Fruit fly (Drosophila melanogaster) whole organism, embryonic: ENCODE results near the gene CG46440.

Experiments
- Adf1 ChIP-seq: fragments of 200-800 bp; sonication (Bioruptor generic); IDR thresholded peaks from 2 replicates; pipeline ENCODE4 v1.3.6; 2022; ENCODE audit warnings: missing biosample characterization, missing genetic modification characterization
- Aef1 ChIP-seq: fragments of 200-800 bp; sonication (Bioruptor generic); IDR thresholded peaks from 3 replicates; pipeline ENCODE4 v1.3.6; 2022; ENCODE audit warnings: missing biosample characterization, missing genetic modification characterization
- Awh ChIP-seq: fragments of 200-800 bp; sonication (Bioruptor generic); IDR thresholded peaks from 2 replicates; pipeline ENCODE4, ENCODE4 v1.3.6; 2022; ENCODE audit warnings: missing biosample characterization, missing genetic modification characterization
- CG10431 ChIP-seq: fragments of 200-800 bp; sonication (Bioruptor generic); optimal IDR thresholded peaks from 3 replicates; lab custom pipeline; 2018; ENCODE audit warnings: missing biosample characterization, mild to moderate bottlenecking, missing genetic modification characterization
- CG11085 ChIP-seq: fragments of 200-800 bp; sonication (Bioruptor generic); IDR thresholded peaks from 2 replicates; pipeline ENCODE4 v1.3.6; 2022; ENCODE audit warnings: missing biosample characterization, missing genetic modification characterization
- CG12071 ChIP-seq: fragments of 200-800 bp; sonication (Bioruptor generic); optimal IDR thresholded peaks from 3 replicates; lab custom pipeline; 2018; ENCODE audit warnings: missing biosample characterization, mild to moderate bottlenecking, missing genetic modification characterization
- CG12104 ChIP-seq: fragments of 200-800 bp; sonication (Bioruptor generic); optimal IDR thresholded peaks from 3 replicates; lab custom pipeline; 2016; ENCODE audit warnings: missing biosample characterization, missing genetic modification characterization
- CG12942 ChIP-seq: fragments of 200-800 bp; sonication (Bioruptor generic); optimal IDR thresholded peaks from 3 replicates; lab custom pipeline; 2016; ENCODE audit warnings: missing biosample characterization, missing genetic modification characterization
- CG13287 ChIP-seq: fragments of 200-800 bp; sonication (Bioruptor generic); IDR thresholded peaks from 2 replicates; pipeline ENCODE4 v1.3.6; 2022; ENCODE audit warnings: missing biosample characterization, missing genetic modification characterization; ENCODE audit not compliant: partially characterized antibody
- CG15011 ChIP-seq: fragments of 200-800 bp; sonication (Bioruptor generic); optimal IDR thresholded peaks from 3 replicates; lab custom pipeline; 2018; ENCODE audit warnings: missing biosample characterization, mild to moderate bottlenecking, missing genetic modification characterization
- CG16863 ChIP-seq: fragments of 200-800 bp; sonication (Bioruptor generic); optimal IDR thresholded peaks from 3 replicates; lab custom pipeline; 2016; ENCODE audit warnings: missing biosample characterization, missing genetic modification characterization
- CG17359 ChIP-seq: fragments of 200-800 bp; sonication (Bioruptor generic); optimal IDR thresholded peaks from 3 replicates; lab custom pipeline; 2018; ENCODE audit warnings: missing biosample characterization, mild to moderate bottlenecking, missing genetic modification characterization, moderate library complexity
- CG18476 ChIP-seq: fragments of 200-800 bp; sonication (Bioruptor generic); optimal IDR thresholded peaks from 2 replicates; lab custom pipeline; 2016; ENCODE audit warnings: missing biosample characterization, mild to moderate bottlenecking, missing genetic modification characterization
- CG18764 ChIP-seq: fragments of 200-800 bp; sonication (Bioruptor generic); optimal IDR thresholded peaks from 3 replicates; lab custom pipeline; 2016; ENCODE audit warnings: missing biosample characterization, missing genetic modification characterization
- CG2678 ChIP-seq: fragments of 200-800 bp; sonication (Bioruptor generic); optimal IDR thresholded peaks from 3 replicates; lab custom pipeline; 2019; ENCODE audit warnings: missing biosample characterization, mild to moderate bottlenecking, missing genetic modification characterization, moderate library complexity
- CG32532 ChIP-seq: fragments of 200-800 bp; sonication (Bioruptor generic); IDR thresholded peaks from 2 replicates; pipeline ENCODE4 v1.3.6; 2022; ENCODE audit warnings: missing biosample characterization, missing genetic modification characterization
- CG3847 ChIP-seq: fragments of 200-800 bp; sonication (Bioruptor generic); IDR thresholded peaks from 2 replicates; pipeline ENCODE4 v1.3.6; 2022; ENCODE audit warnings: missing biosample characterization, missing genetic modification characterization
- CG5245 ChIP-seq: fragments of 200-800 bp; sonication (Bioruptor generic); optimal IDR thresholded peaks from 3 replicates; lab custom pipeline; 2016; ENCODE audit warnings: missing biosample characterization, missing genetic modification characterization
- CG6272 ChIP-seq: fragments of 200-800 bp; sonication (Bioruptor generic); IDR thresholded peaks from 2 replicates; pipeline ENCODE4 v1.3.6; 2022; ENCODE audit warnings: missing biosample characterization, missing genetic modification characterization
- CG6791 ChIP-seq: fragments of 200-800 bp; sonication (Bioruptor generic); IDR thresholded peaks from 3 replicates; pipeline ENCODE4 v1.3.6; 2022; ENCODE audit warnings: missing biosample characterization, missing genetic modification characterization; ENCODE audit not compliant: partially characterized antibody
- CG8281 ChIP-seq: fragments of 200-800 bp; sonication (Bioruptor generic); optimal IDR thresholded peaks from 2 replicates; lab custom pipeline; 2018; ENCODE audit warnings: missing biosample characterization, mild to moderate bottlenecking, missing genetic modification characterization, moderate library complexity
- CG8359 ChIP-seq: fragments of 200-800 bp; sonication (Bioruptor generic); optimal IDR thresholded peaks from 2 replicates; lab custom pipeline; 2017; ENCODE audit warnings: missing biosample characterization, mild to moderate bottlenecking, missing genetic modification characterization, borderline replicate concordance
- Chrac-16 ChIP-seq: fragments of 200-800 bp; sonication (Bioruptor generic); optimal IDR thresholded peaks from 3 replicates; lab custom pipeline; 2016; ENCODE audit warnings: missing biosample characterization, missing genetic modification characterization
- Fer2 ChIP-seq: fragments of 200-800 bp; sonication (Bioruptor generic); optimal IDR thresholded peaks from 2 replicates; lab custom pipeline; 2018; ENCODE audit warnings: missing biosample characterization, mild to moderate bottlenecking, missing genetic modification characterization, moderate library complexity
- Hand ChIP-seq: fragments of 200-800 bp; sonication (Bioruptor generic); optimal IDR thresholded peaks from 2 replicates; lab custom pipeline; 2017; ENCODE audit warnings: mild to moderate bottlenecking, missing biosample characterization, missing genetic modification reagents, missing genetic modification characterization
- MESR4 ChIP-seq: fragments of 200-800 bp; sonication (Bioruptor generic); optimal IDR thresholded peaks from 2 replicates; lab custom pipeline; 2018; ENCODE audit warnings: missing biosample characterization, mild to moderate bottlenecking, missing genetic modification characterization, moderate library complexity
- NFAT ChIP-seq: fragments of 200-800 bp; sonication (Bioruptor generic); IDR thresholded peaks from 2 replicates; pipeline ENCODE4 v1.3.6; 2022; ENCODE audit warnings: missing biosample characterization, missing genetic modification characterization
- Ptx1 ChIP-seq: fragments of 200-800 bp; sonication (Bioruptor generic); IDR thresholded peaks from 2 replicates; pipeline ENCODE4 v1.3.6; 2022; ENCODE audit warnings: missing biosample characterization, missing genetic modification characterization
- al ChIP-seq: fragments of 200-800 bp; sonication (Bioruptor generic); IDR thresholded peaks from 2 replicates; pipeline ENCODE4 v1.3.6; 2022; ENCODE audit warnings: missing biosample characterization, missing genetic modification characterization
- aop ChIP-seq: fragments of 200-800 bp; sonication (Bioruptor generic); IDR thresholded peaks from 2 replicates; pipeline ENCODE4 v1.3.6; 2022; ENCODE audit warnings: missing biosample characterization, missing genetic modification characterization
- ap ChIP-seq: fragments of 200-800 bp; sonication (Bioruptor generic); IDR thresholded peaks from 2 replicates; pipeline ENCODE4 v1.3.6; 2022; ENCODE audit warnings: missing biosample characterization, missing genetic modification characterization
- ara ChIP-seq: fragments of 200-800 bp; sonication (Bioruptor generic); IDR thresholded peaks from 2 replicates; pipeline ENCODE4 v1.3.6; 2022; ENCODE audit warnings: missing biosample characterization, missing genetic modification characterization
- crol ChIP-seq: fragments of 200-800 bp; sonication (Bioruptor generic); IDR thresholded peaks from 2 replicates; pipeline ENCODE4 v1.3.6; 2022; ENCODE audit warnings: missing biosample characterization, missing genetic modification characterization
- dan ChIP-seq: fragments of 200-800 bp; sonication (Bioruptor generic); IDR thresholded peaks from 2 replicates; pipeline ENCODE4 v1.3.6; 2022; ENCODE audit warnings: missing biosample characterization, missing genetic modification characterization
- dysf ChIP-seq: fragments of 200-800 bp; sonication (Bioruptor generic); IDR thresholded peaks from 3 replicates; pipeline ENCODE4 v1.3.6; 2022; ENCODE audit warnings: missing biosample characterization, missing genetic modification characterization
- esg ChIP-seq: fragments of 200-800 bp; sonication (Bioruptor generic); conservative IDR thresholded peaks from 2 replicates; pipeline ENCODE4 v1.3.6; 2022; ENCODE audit warnings: missing biosample characterization, missing genetic modification characterization
- eyg ChIP-seq: fragments of 200-800 bp; sonication (Bioruptor generic); optimal IDR thresholded peaks from 3 replicates; lab custom pipeline; 2016; ENCODE audit warnings: missing biosample characterization, missing genetic modification characterization
- gce ChIP-seq: fragments of 200-800 bp; sonication (Bioruptor generic); IDR thresholded peaks from 3 replicates; pipeline ENCODE4 v1.3.6; 2022; ENCODE audit warnings: missing biosample characterization, missing genetic modification characterization
- grn ChIP-seq: fragments of 200-800 bp; sonication (Bioruptor generic); optimal IDR thresholded peaks from 3 replicates; lab custom pipeline; 2017; ENCODE audit warnings: missing biosample characterization, missing genetic modification characterization
- ham ChIP-seq: fragments of 200-800 bp; sonication (Bioruptor generic); IDR thresholded peaks from 2 replicates; pipeline ENCODE4 v1.3.6; 2022; ENCODE audit warnings: missing biosample characterization, missing genetic modification characterization
- her ChIP-seq: fragments of 200-800 bp; sonication (Bioruptor generic); optimal IDR thresholded peaks from 2 replicates; lab custom pipeline; 2016; ENCODE audit warnings: missing biosample characterization, missing genetic modification characterization
- insv ChIP-seq, 2 experiments: fragments of 200-800 bp; sonication (Bioruptor generic); optimal IDR thresholded peaks; 3 replicates each; lab custom pipeline; 2016 to 2018; ENCODE audit warnings: missing biosample characterization in 2 of 2, missing genetic modification characterization in 2 of 2
- knrl ChIP-seq: fragments of 200-800 bp; sonication (Bioruptor generic); IDR thresholded peaks from 3 replicates; pipeline ENCODE4 v1.3.6; 2022; ENCODE audit warnings: missing biosample characterization, missing genetic modification characterization; ENCODE audit not compliant: partially characterized antibody
- maf-S ChIP-seq: fragments of 200-800 bp; sonication (Bioruptor generic); optimal IDR thresholded peaks from 2 replicates; lab custom pipeline; 2016; ENCODE audit warnings: missing biosample characterization, missing genetic modification characterization
- mam ChIP-seq: fragments of 200-800 bp; sonication (Bioruptor generic); optimal IDR thresholded peaks from 3 replicates; lab custom pipeline; 2016; ENCODE audit warnings: missing biosample characterization, missing genetic modification characterization
- onecut ChIP-seq: fragments of 200-800 bp; sonication (Bioruptor generic); IDR thresholded peaks from 2 replicates; pipeline ENCODE4 v1.3.6; 2022; ENCODE audit warnings: missing biosample characterization, missing genetic modification characterization
- org-1 ChIP-seq: fragments of 200-800 bp; sonication (Bioruptor generic); optimal IDR thresholded peaks from 2 replicates; lab custom pipeline; 2017; ENCODE audit warnings: missing biosample characterization, missing genetic modification characterization
- ranshi ChIP-seq: fragments of 200-800 bp; sonication (Bioruptor generic); IDR thresholded peaks from 2 replicates; pipeline ENCODE4 v1.3.6; 2022; ENCODE audit warnings: missing biosample characterization, missing genetic modification characterization
- repo ChIP-seq: fragments of 200-800 bp; sonication (Bioruptor generic); optimal IDR thresholded peaks from 2 replicates; lab custom pipeline; 2016; ENCODE audit warnings: missing biosample characterization, missing genetic modification characterization
- seq ChIP-seq: fragments of 200-800 bp; sonication (Bioruptor generic); IDR thresholded peaks from 2 replicates; pipeline ENCODE4 v1.3.6; 2022; ENCODE audit warnings: missing biosample characterization, missing genetic modification characterization
- wdn ChIP-seq: fragments of 200-800 bp; sonication (Bioruptor generic); IDR thresholded peaks from 2 replicates; pipeline ENCODE4 v1.3.6; 2022; ENCODE audit warnings: missing biosample characterization, missing genetic modification characterization
- wor ChIP-seq: fragments of 200-800 bp; sonication (Bioruptor generic); IDR thresholded peaks from 2 replicates; pipeline ENCODE4 v1.3.6; 2022; ENCODE audit warnings: missing biosample characterization, missing genetic modification characterization

CG46440 gene

dm6 chrX:15867863-15868262 lies 10.2 kb upstream of the CG46440 start, which contains the start of gene Gapdh2 (continued):
- TF ChIP-seq Chrac-16 (peak; percentile 96), Adf1 (GFP tag; lab: Robert Waterston, UW) (peak; percentile 92), gce (GFP tag; lab: Robert Waterston, UW) (no peak; the same call in none of the 3 replicates), esg (GFP tag; lab: Robert Waterston, UW) (peak; percentile 99), CG15011 (peak; percentile 99), CG12942 (GFP tag; lab: Kevin White, UChicago) (peak; percentile 97), org-1 (GFP tag; lab: Kevin White, UChicago) (peak; percentile 99), CG18764 (GFP tag; lab: Kevin White, UChicago) (peak; percentile 97), knrl (GFP tag; lab: Robert Waterston, UW) (no peak), insv (GFP tag; optimal IDR thresholded peaks at IDR 0.05; lab: Kevin White, UChicago) (peak; percentile 14 to 91), ranshi (GFP tag; lab: Robert Waterston, UW) (peak; percentile 99), dysf (GFP tag; lab: Robert Waterston, UW) (peak; percentile 99), wor (peak; percentile 98), CG16863 (GFP tag; lab: Kevin White, UChicago) (peak; percentile 95), CG12104 (GFP tag; lab: Kevin White, UChicago) (peak; percentile 99), repo (GFP tag; lab: Kevin White, UChicago) (peak; percentile 94), CG3847 (GFP tag; lab: Robert Waterston, UW) (peak; percentile 99), CG2678 (tag; lab: Kevin White, UChicago) (peak; percentile 100), Fer2 (tag; lab: Kevin White, UChicago) (peak; percentile 100), Awh (GFP tag; lab: Robert Waterston, UW) (peak; percentile 99), her (GFP tag; lab: Kevin White, UChicago) (peak; percentile 94), eyg (GFP tag; lab: Kevin White, UChicago) (peak; percentile 97), MESR4 (GFP tag; lab: Kevin White, UChicago) (peak; percentile 84), CG12071 (GFP tag; lab: Kevin White, UChicago) (peak; percentile 100), wdn (GFP tag; lab: Robert Waterston, UW) (peak; percentile 99), Aef1 (GFP tag; lab: Robert Waterston, UW) (peak; percentile 98), dan (no peak), CG11085 (peak; percentile 98), NFAT (GFP tag; lab: Robert Waterston, UW) (peak; percentile 98), Ptx1 (GFP tag; lab: Robert Waterston, UW) (peak; percentile 98), CG32532 (GFP tag; lab: Robert Waterston, UW) (peak; percentile 100), CG17359 (tag; lab: Kevin White, UChicago) (peak; percentile 100), ap (GFP tag; lab: Robert Waterston, UW) (peak; percentile 98), CG8281 (tag; lab: Kevin White, UChicago) (peak; percentile 96), CG10431 (GFP tag; lab: Kevin White, UChicago) (peak; percentile 98), CG8359 (GFP tag; lab: Kevin White, UChicago) (peak; percentile 93), CG18476 (GFP tag; lab: Kevin White, UChicago) (peak; percentile 99), al (GFP tag; lab: Robert Waterston, UW) (peak; percentile 98), Hand (GFP tag; lab: Kevin White, UChicago) (peak; percentile 100), ham (GFP tag; lab: Robert Waterston, UW) (peak; percentile 97; the same call in 1 of the 2 replicates), CG5245 (GFP tag; lab: Kevin White, UChicago) (peak; percentile 98), onecut (GFP tag; lab: Robert Waterston, UW) (peak; percentile 98), CG6272 (peak; percentile 93; the same call in 1 of the 2 replicates), maf-S (GFP tag; lab: Kevin White, UChicago) (peak; percentile 96), CG13287 (GFP tag; lab: Robert Waterston, UW) (peak; percentile 63), aop (GFP tag; lab: Robert Waterston, UW) (peak; percentile 95), mam (GFP tag; lab: Kevin White, UChicago) (peak; percentile 97), ara (GFP tag; lab: Robert Waterston, UW) (peak; percentile 99), CG6791 (GFP tag; lab: Robert Waterston, UW) (no peak), seq (GFP tag; lab: Robert Waterston, UW) (peak; percentile 99), grn (GFP tag; lab: Kevin White, UChicago) (peak; percentile 91), crol (GFP tag; lab: Robert Waterston, UW) (no peak; the same call in 1 of the 2 replicates)
